Fruit fly (Drosophila melanogaster) whole organism, embryonic: Measurements from ENCODE around the gene CG46465.

Source experiments
- CG1024 ChIP-seq: fragments of 200-800 bp; sonication (Bioruptor generic); IDR thresholded peaks from 2 replicates; pipeline ENCODE4 v1.3.6; 2022; ENCODE audit warnings: missing biosample characterization, missing genetic modification characterization
- CG11247 ChIP-seq: fragments of 200-800 bp; sonication (Bioruptor generic); IDR thresholded peaks from 2 replicates; pipeline ENCODE4 v1.3.6; 2022; ENCODE audit warnings: missing biosample characterization, missing genetic modification characterization
- CG11695 ChIP-seq: fragments of 200-800 bp; sonication (Bioruptor generic); IDR thresholded peaks from 3 replicates; pipeline ENCODE4 v1.3.6; 2022; ENCODE audit warnings: missing biosample characterization, missing genetic modification characterization
- CG12236 ChIP-seq: fragments of 200-800 bp; sonication (Bioruptor generic); optimal IDR thresholded peaks from 2 replicates; lab custom pipeline; 2016; ENCODE audit warnings: missing biosample characterization, missing genetic modification characterization
- CG13296 ChIP-seq: fragments of 200-800 bp; sonication (Bioruptor generic); optimal IDR thresholded peaks from 3 replicates; lab custom pipeline; 2018; ENCODE audit warnings: missing biosample characterization, mild to moderate bottlenecking, missing genetic modification characterization
- CG1603 ChIP-seq: fragments of 200-800 bp; sonication (Bioruptor generic); optimal IDR thresholded peaks from 2 replicates; lab custom pipeline; 2019; ENCODE audit warnings: missing biosample characterization, mild to moderate bottlenecking, missing genetic modification characterization, moderate library complexity
- CG17359 ChIP-seq: fragments of 200-800 bp; sonication (Bioruptor generic); optimal IDR thresholded peaks from 3 replicates; lab custom pipeline; 2018; ENCODE audit warnings: missing biosample characterization, mild to moderate bottlenecking, missing genetic modification characterization, moderate library complexity
- CG17829 ChIP-seq: fragments of 200-800 bp; optimal IDR thresholded peaks from 2 replicates; lab custom pipeline; 2019; ENCODE audit warnings: missing biosample characterization, mild to moderate bottlenecking, missing genetic modification characterization, moderate library complexity
- CG17912 ChIP-seq: fragments of 200-800 bp; sonication (Bioruptor generic); optimal IDR thresholded peaks from 2 replicates; lab custom pipeline; 2018; ENCODE audit warnings: missing biosample characterization, mild to moderate bottlenecking, missing genetic modification characterization
- CG18262 ChIP-seq: fragments of 200-800 bp; optimal IDR thresholded peaks from 3 replicates; lab custom pipeline; 2019; ENCODE audit warnings: missing biosample characterization, mild to moderate bottlenecking, missing genetic modification characterization, moderate library complexity
- CG2129 ChIP-seq: fragments of 200-800 bp; sonication (Bioruptor generic); IDR thresholded peaks from 2 replicates; pipeline ENCODE4 v1.3.6; 2022; ENCODE audit warnings: missing biosample characterization, missing genetic modification characterization; ENCODE audit not compliant: partially characterized antibody
- CG3065 ChIP-seq: fragments of 200-800 bp; sonication (Bioruptor generic); optimal IDR thresholded peaks from 2 replicates; lab custom pipeline; 2016; ENCODE audit warnings: missing biosample characterization, missing genetic modification characterization
- CG3281 ChIP-seq: fragments of 200-800 bp; sonication (Bioruptor generic); optimal IDR thresholded peaks from 3 replicates; lab custom pipeline; 2017; ENCODE audit warnings: missing biosample characterization, mild to moderate bottlenecking, missing genetic modification characterization
- CG34224 ChIP-seq: fragments of 200-800 bp; sonication (Bioruptor generic); IDR thresholded peaks from 3 replicates; pipeline ENCODE4 v1.3.6; 2022; ENCODE audit warnings: missing biosample characterization, missing genetic modification characterization; ENCODE audit not compliant: partially characterized antibody
- CG3838 ChIP-seq: fragments of 200-800 bp; sonication (Bioruptor generic); optimal IDR thresholded peaks from 3 replicates; lab custom pipeline; 2016; ENCODE audit warnings: missing biosample characterization, missing genetic modification characterization
- CG4820 ChIP-seq: fragments of 200-800 bp; sonication (Bioruptor generic); optimal IDR thresholded peaks from 3 replicates; lab custom pipeline; 2016; ENCODE audit warnings: missing biosample characterization, missing genetic modification characterization
- CG6683 ChIP-seq: fragments of 200-800 bp; sonication (Bioruptor generic); optimal IDR thresholded peaks from 2 replicates; lab custom pipeline; 2017; ENCODE audit warnings: missing biosample characterization, mild to moderate bottlenecking, missing genetic modification characterization, missing genetic modification reagents
- CG7271 ChIP-seq: fragments of 200-800 bp; sonication (Bioruptor generic); optimal IDR thresholded peaks from 2 replicates; lab custom pipeline; 2018; ENCODE audit warnings: missing biosample characterization, mild to moderate bottlenecking, missing genetic modification characterization, moderate library complexity
- CG7786 ChIP-seq: fragments of 200-800 bp; sonication (Bioruptor generic); optimal IDR thresholded peaks from 2 replicates; lab custom pipeline; 2016; ENCODE audit warnings: missing biosample characterization, missing genetic modification characterization
- CG8290 ChIP-seq, 3 experiments: fragments of 200-800 bp; sonication (Bioruptor generic); optimal IDR thresholded peaks; 2 replicates each; lab custom pipeline; 2016 to 2019; ENCODE audit warnings: missing biosample characterization in 3 of 3, missing genetic modification characterization in 3 of 3, mild to moderate bottlenecking in 2 of 3, moderate library complexity in 1 of 3
- CTCF ChIP-seq: fragments of 200-800 bp; sonication (Bioruptor generic); optimal IDR thresholded peaks from 2 replicates; lab custom pipeline; 2017; ENCODE audit warnings: missing biosample characterization, mild to moderate bottlenecking, missing genetic modification characterization, moderate library complexity
- Elba2 ChIP-seq: fragments of 200-800 bp; sonication (Bioruptor generic); optimal IDR thresholded peaks from 3 replicates; lab custom pipeline; 2016; ENCODE audit warnings: missing biosample characterization, missing genetic modification characterization
- GATAe ChIP-seq: fragments of 200-800 bp; sonication (Bioruptor generic); conservative IDR thresholded peaks from 2 replicates; pipeline ENCODE4 v1.3.6; 2022; ENCODE audit warnings: missing biosample characterization, missing genetic modification characterization
- HLH54F ChIP-seq: fragments of 200-800 bp; sonication (Bioruptor generic); optimal IDR thresholded peaks from 3 replicates; lab custom pipeline; 2016; ENCODE audit warnings: missing biosample characterization, missing genetic modification characterization
- Myb ChIP-seq: fragments of 200-800 bp; sonication (Bioruptor generic); optimal IDR thresholded peaks from 2 replicates; lab custom pipeline; 2016; ENCODE audit warnings: missing biosample characterization, missing genetic modification characterization
- Nf-YA ChIP-seq: fragments of 200-800 bp; sonication (Bioruptor generic); IDR thresholded peaks from 2 replicates; pipeline ENCODE4 v1.3.6; 2022; ENCODE audit warnings: missing biosample characterization, missing genetic modification characterization
- Sox102F ChIP-seq: fragments of 200-800 bp; sonication (Bioruptor generic); optimal IDR thresholded peaks from 2 replicates; lab custom pipeline; 2018; ENCODE audit warnings: missing biosample characterization, mild to moderate bottlenecking, missing genetic modification characterization, moderate library complexity
- Xbp1 ChIP-seq: fragments of 200-800 bp; sonication (Bioruptor generic); optimal IDR thresholded peaks from 3 replicates; lab custom pipeline; 2016; ENCODE audit warnings: missing biosample characterization, mild to moderate bottlenecking, missing genetic modification characterization
- YL-1 ChIP-seq: fragments of 200-800 bp; sonication (Bioruptor generic); optimal IDR thresholded peaks from 3 replicates; lab custom pipeline; 2017; ENCODE audit warnings: missing biosample characterization, mild to moderate bottlenecking, missing genetic modification characterization
- crc ChIP-seq: fragments of 200-800 bp; sonication (Bioruptor generic); optimal IDR thresholded peaks from 2 replicates; lab custom pipeline; 2016; ENCODE audit warnings: missing biosample characterization, missing genetic modification characterization
- da ChIP-seq: fragments of 200-800 bp; sonication (Bioruptor generic); optimal IDR thresholded peaks from 2 replicates; lab custom pipeline; 2016; ENCODE audit warnings: missing biosample characterization, missing genetic modification characterization
- ems ChIP-seq: fragments of 200-800 bp; sonication (Bioruptor generic); optimal IDR thresholded peaks from 3 replicates; lab custom pipeline; 2016; ENCODE audit warnings: missing biosample characterization, missing genetic modification characterization
- esg ChIP-seq: fragments of 200-800 bp; sonication (Bioruptor generic); conservative IDR thresholded peaks from 2 replicates; pipeline ENCODE4 v1.3.6; 2022; ENCODE audit warnings: missing biosample characterization, missing genetic modification characterization
- fd96Cb ChIP-seq: fragments of 200-800 bp; sonication (Bioruptor generic); optimal IDR thresholded peaks from 2 replicates; lab custom pipeline; 2018; ENCODE audit warnings: missing biosample characterization, mild to moderate bottlenecking, missing genetic modification characterization, moderate library complexity
- ftz-f1 ChIP-seq: fragments of 200-800 bp; sonication (Bioruptor generic); optimal IDR thresholded peaks from 2 replicates; lab custom pipeline; 2016; ENCODE audit warnings: missing biosample characterization, missing genetic modification characterization
- grn ChIP-seq: fragments of 200-800 bp; sonication (Bioruptor generic); optimal IDR thresholded peaks from 3 replicates; lab custom pipeline; 2017; ENCODE audit warnings: missing biosample characterization, missing genetic modification characterization
- gro ChIP-seq: fragments of 200-800 bp; sonication (Bioruptor generic); optimal IDR thresholded peaks from 2 replicates; lab custom pipeline; 2016; ENCODE audit warnings: missing biosample characterization, missing genetic modification characterization
- hbn ChIP-seq: fragments of 200-800 bp; sonication (Bioruptor generic); IDR thresholded peaks from 2 replicates; pipeline ENCODE4 v1.3.6; 2022; ENCODE audit warnings: missing biosample characterization, missing genetic modification characterization; ENCODE audit not compliant: partially characterized antibody
- kni ChIP-seq: fragments of 200-800 bp; sonication (Bioruptor generic); optimal IDR thresholded peaks from 3 replicates; lab custom pipeline; 2017; ENCODE audit warnings: mild to moderate bottlenecking, missing biosample characterization, missing genetic modification reagents, missing genetic modification characterization
- lbe ChIP-seq: fragments of 200-800 bp; sonication (Bioruptor generic); optimal IDR thresholded peaks from 2 replicates; lab custom pipeline; 2016; ENCODE audit warnings: missing biosample characterization, mild to moderate bottlenecking, missing genetic modification characterization
- lov ChIP-seq, 2 experiments: fragments of 200-800 bp in 1 of 2; fragments of >200 bp in 1 of 2; sonication (Bioruptor generic) in 1 of 2; IDR thresholded peaks in 1 of 2; optimal IDR thresholded peaks in 1 of 2; 2 replicates in 1 of 2; 3 replicates in 1 of 2; pipeline versions ENCODE4 v1.3.6 to Lab custom; 2017 to 2022; ENCODE audit warnings: missing biosample characterization in 1 of 2, missing genetic modification characterization in 1 of 2
- nerfin-2 ChIP-seq: fragments of 200-800 bp; sonication (Bioruptor generic); IDR thresholded peaks from 2 replicates; pipeline ENCODE4 v1.3.6; 2022; ENCODE audit warnings: missing biosample characterization, missing genetic modification characterization; ENCODE audit not compliant: partially characterized antibody
- phol ChIP-seq: fragments of 200-800 bp; sonication (Bioruptor generic); optimal IDR thresholded peaks from 3 replicates; lab custom pipeline; 2018; ENCODE audit warnings: missing biosample characterization, mild to moderate bottlenecking, missing genetic modification characterization, moderate library complexity
- pita ChIP-seq: fragments of 200-800 bp; sonication (Bioruptor generic); optimal IDR thresholded peaks from 2 replicates; lab custom pipeline; 2017; ENCODE audit warnings: missing biosample characterization, mild to moderate bottlenecking, missing genetic modification characterization
- pum ChIP-seq: fragments of 200-800 bp; sonication (Bioruptor generic); optimal IDR thresholded peaks from 2 replicates; lab custom pipeline; 2016; ENCODE audit warnings: missing biosample characterization, missing genetic modification characterization
- pzg ChIP-seq: fragments of 200-800 bp; sonication (Bioruptor generic); optimal IDR thresholded peaks from 3 replicates; lab custom pipeline; 2018; ENCODE audit warnings: missing biosample characterization, mild to moderate bottlenecking, missing genetic modification characterization, moderate library complexity
- sima ChIP-seq: fragments of 200-800 bp; sonication (Bioruptor generic); optimal IDR thresholded peaks from 2 replicates; lab custom pipeline; 2016; ENCODE audit warnings: missing biosample characterization, missing genetic modification characterization
- z ChIP-seq: fragments of 200-800 bp; sonication (Bioruptor generic); IDR thresholded peaks from 3 replicates; pipeline ENCODE4 v1.3.6; 2022; ENCODE audit warnings: missing biosample characterization, missing genetic modification characterization

CG46465 gene

dm6 chr2L:19021278-19022220, 29.3 kb downstream of the CG46465 start (continued):
- peak; percentile 63 for TF ChIP-seq CG6683 (GFP tag; lab: Kevin White, UChicago)
- no peak for TF ChIP-seq lov (optimal IDR thresholded peaks at IDR 0.05; lab: Kevin White, UChicago)
- TF ChIP-seq lov (GFP tag; IDR thresholded peaks at IDR 0.05; lab: Robert Waterston, UW): no peak
- no peak for TF ChIP-seq pzg (GFP tag; lab: Kevin White, UChicago)
- TF ChIP-seq CG7271 (tag; lab: Kevin White, UChicago): no peak
- TF ChIP-seq z (GFP tag; lab: Robert Waterston, UW): no peak
- no peak for TF ChIP-seq CG17912 (GFP tag; lab: Kevin White, UChicago)
- no peak for TF ChIP-seq CG3065 (GFP tag; lab: Kevin White, UChicago)
- peak; percentile 84 for TF ChIP-seq Sox102F (GFP tag; lab: Kevin White, UChicago)
- peak; percentile 76 for TF ChIP-seq phol
- TF ChIP-seq sima (GFP tag; lab: Kevin White, UChicago): no peak
- peak; percentile 72 for TF ChIP-seq CG17359
- no peak for TF ChIP-seq nerfin-2 (GFP tag; lab: Robert Waterston, UW)
- TF ChIP-seq Xbp1 (GFP tag; lab: Kevin White, UChicago): peak; percentile 69
- TF ChIP-seq CG11247 (GFP tag; lab: Robert Waterston, UW): peak; percentile 66
- peak; percentile 73 for TF ChIP-seq fd96Cb (tag; lab: Kevin White, UChicago)
- TF ChIP-seq hbn: no peak
- TF ChIP-seq CG11695 (GFP tag; lab: Robert Waterston, UW): peak; percentile 79
- peak; percentile 82 for TF ChIP-seq CG18262 (tag; lab: Kevin White, UChicago)
- TF ChIP-seq Elba2: no peak
- no peak for TF ChIP-seq CG3838 (GFP tag; lab: Kevin White, UChicago)
- no peak for TF ChIP-seq CG12236 (GFP tag; lab: Kevin White, UChicago)
- peak; percentile 25 for TF ChIP-seq CG8290 (GFP tag; optimal IDR thresholded peaks at IDR 0.05; lab: Kevin White, UChicago)
- TF ChIP-seq CG8290 (tag; optimal IDR thresholded peaks at IDR 0.05; lab: Kevin White, UChicago): no peak
- TF ChIP-seq Myb (GFP tag; lab: Kevin White, UChicago): peak; percentile 24
- peak; percentile 65 for TF ChIP-seq lbe (GFP tag; lab: Kevin White, UChicago)
- no peak for TF ChIP-seq grn (GFP tag; lab: Kevin White, UChicago)
- TF ChIP-seq CG3281 (GFP tag; lab: Kevin White, UChicago): peak; percentile 73
- peak; percentile 74 for TF ChIP-seq esg (GFP tag; lab: Robert Waterston, UW)
- TF ChIP-seq YL-1 (GFP tag; lab: Kevin White, UChicago): peak; percentile 8
- TF ChIP-seq pita (GFP tag; lab: Kevin White, UChicago): no peak
- peak; percentile 35 for TF ChIP-seq pum (GFP tag; lab: Kevin White, UChicago)
- TF ChIP-seq CG1024 (GFP tag; lab: Robert Waterston, UW): no peak
- TF ChIP-seq gro (GFP tag; lab: Kevin White, UChicago): no peak
- TF ChIP-seq da (GFP tag; lab: Kevin White, UChicago): no peak
- no peak for TF ChIP-seq CG7786 (GFP tag; lab: Kevin White, UChicago)
- no peak for TF ChIP-seq kni (GFP tag; lab: Kevin White, UChicago)
- TF ChIP-seq HLH54F (GFP tag; lab: Kevin White, UChicago): peak; percentile 51
- TF ChIP-seq CG1603 (tag; lab: Kevin White, UChicago): peak; percentile 53
- TF ChIP-seq CG34224 (GFP tag; lab: Robert Waterston, UW): no peak
- no peak for TF ChIP-seq crc (GFP tag; lab: Kevin White, UChicago)
- TF ChIP-seq CG13296 (GFP tag; lab: Kevin White, UChicago): peak; percentile 80
- no peak for TF ChIP-seq GATAe (GFP tag; lab: Robert Waterston, UW)
- no peak for TF ChIP-seq CTCF (GFP tag; lab: Kevin White, UChicago)
- TF ChIP-seq ftz-f1: no peak
- peak; percentile 38; the same call in 1 of the 2 replicates for TF ChIP-seq Nf-YA (GFP tag; lab: Robert Waterston, UW)
- TF ChIP-seq CG17829 (tag; lab: Kevin White, UChicago): peak; percentile 75
- TF ChIP-seq CG4820 (GFP tag; lab: Kevin White, UChicago): peak; percentile 61
- no peak for TF ChIP-seq CG2129 (GFP tag; lab: Robert Waterston, UW)
- peak; percentile 43 for TF ChIP-seq ems
